Fruit fly (Drosophila melanogaster): ENCODE data around the gene Gug.
A peak's percentile ranks its signal among the peaks of the same experiment; 100 is the strongest.

The Gug gene

dm6 chr3L:8441745-8442575 lies 7.8 kb upstream of the Gug start, which contains the start of gene Unr (continued):
- TF ChIP-seq CG2199 (GFP tag; IDR thresholded peaks at IDR 0.05) = no peak; the same call in 2 of the 3 replicates
- TF ChIP-seq CG9437 (GFP tag; optimal IDR thresholded peaks at IDR 0.05) = peak; percentile 58
- peak; percentile 77 for TF ChIP-seq MBD-R2 (GFP tag; IDR thresholded peaks at IDR 0.05)
- peak; percentile 42; the same call in 1 of the 2 replicates for TF ChIP-seq gsb (GFP tag; IDR thresholded peaks at IDR 0.05)
- peak; percentile 29 for TF ChIP-seq CG7928 (GFP tag; optimal IDR thresholded peaks at IDR 0.05)
- TF ChIP-seq Hr51 (GFP tag; optimal IDR thresholded peaks at IDR 0.05) = peak; percentile 77 to 86
- TF ChIP-seq Sox102F (GFP tag; optimal IDR thresholded peaks at IDR 0.05) = peak; percentile 61
- TF ChIP-seq H15 (GFP tag; IDR thresholded peaks at IDR 0.05) = peak; percentile 50; the same call in 1 of the 3 replicates
- TF ChIP-seq CG3838 (GFP tag; optimal IDR thresholded peaks at IDR 0.05) = peak; percentile 68
- TF ChIP-seq Optix (GFP tag; IDR thresholded peaks at IDR 0.05) = no peak; the same call in 1 of the 3 replicates
- no peak for TF ChIP-seq CG16813 (GFP tag; IDR thresholded peaks at IDR 0.05; ENCODE audit: partially characterized antibody)
- TF ChIP-seq CTCF (GFP tag; optimal IDR thresholded peaks at IDR 0.05) = no peak
- peak; percentile 74 for TF ChIP-seq Atf3 (GFP tag; optimal IDR thresholded peaks at IDR 0.05)
- TF ChIP-seq Pdp1 (GFP tag; optimal IDR thresholded peaks at IDR 0.05) = peak; percentile 72 to 75
- peak; percentile 64 for TF ChIP-seq oc (tag; optimal IDR thresholded peaks at IDR 0.05)
- peak; percentile 85 for TF ChIP-seq MESR4 (GFP tag; optimal IDR thresholded peaks at IDR 0.05)
- peak; percentile 83 for TF ChIP-seq CG12155 (GFP tag; optimal IDR thresholded peaks at IDR 0.05)
- peak; percentile 67 for TF ChIP-seq vfl (GFP tag; optimal IDR thresholded peaks at IDR 0.05)
- TF ChIP-seq CG2120 (GFP tag; optimal IDR thresholded peaks at IDR 0.05) = peak; percentile 92
- peak; percentile 63; the same call in 1 of the 2 replicates for TF ChIP-seq Rx (GFP tag; IDR thresholded peaks at IDR 0.05)
- TF ChIP-seq fd96Cb (tag; optimal IDR thresholded peaks at IDR 0.05) = peak; percentile 43
- no peak for TF ChIP-seq Hand (GFP tag; optimal IDR thresholded peaks at IDR 0.05)
- TF ChIP-seq Bgb (GFP tag; IDR thresholded peaks at IDR 0.05; ENCODE audit: partially characterized antibody) = no peak
- peak; percentile 33 for TF ChIP-seq MTF-1 (GFP tag; optimal IDR thresholded peaks at IDR 0.05; ENCODE audit: borderline replicate concordance)
- TF ChIP-seq Xbp1 (GFP tag; optimal IDR thresholded peaks at IDR 0.05) = peak; percentile 87
- peak; percentile 88 for TF ChIP-seq bab2 (GFP tag; optimal IDR thresholded peaks at IDR 0.05)
- peak; percentile 81; the same call in 1 of the 2 replicates for TF ChIP-seq ranshi (GFP tag; IDR thresholded peaks at IDR 0.05)
- peak; percentile 30 for TF ChIP-seq zen (tag; optimal IDR thresholded peaks at IDR 0.05)
- TF ChIP-seq CG6765 (GFP tag; optimal IDR thresholded peaks at IDR 0.05) = peak; percentile 65
- no peak for TF ChIP-seq Dfd (GFP tag; optimal IDR thresholded peaks at IDR 0.05)
- peak; percentile 70 for TF ChIP-seq CG8924 (tag; optimal IDR thresholded peaks at IDR 0.05)
- TF ChIP-seq C15 (GFP tag; IDR thresholded peaks at IDR 0.05) = peak; percentile 64; the same call in 2 of the 3 replicates
- peak; percentile 48 for TF ChIP-seq cato (GFP tag; optimal IDR thresholded peaks at IDR 0.05; ENCODE audit: borderline replicate concordance)
- TF ChIP-seq ase (GFP tag; IDR thresholded peaks at IDR 0.05) = peak; percentile 78; the same call in 2 of the 3 replicates
- peak; percentile 24 for TF ChIP-seq CG1529 (GFP tag; optimal IDR thresholded peaks at IDR 0.05)
- peak; percentile 70 for TF ChIP-seq CG9876 (GFP tag; optimal IDR thresholded peaks at IDR 0.05)
- no peak for TF ChIP-seq gfzf (GFP tag; optimal IDR thresholded peaks at IDR 0.05)
- TF ChIP-seq Chrac-16 (GFP tag; optimal IDR thresholded peaks at IDR 0.05) = peak; percentile 82
- TF ChIP-seq CrebB (tag; optimal IDR thresholded peaks at IDR 0.05) = peak; percentile 52
- peak; percentile 18 for TF ChIP-seq Vsx1 (GFP tag; optimal IDR thresholded peaks at IDR 0.05)
- peak; percentile 32 for TF ChIP-seq CG6254 (GFP tag; optimal IDR thresholded peaks at IDR 0.05)
- peak; percentile 79 for TF ChIP-seq CG15269 (tag; optimal IDR thresholded peaks at IDR 0.05)
- TF ChIP-seq CG3726 (GFP tag; IDR thresholded peaks at IDR 0.05) = no peak
- peak; percentile 75 for TF ChIP-seq CG17912 (GFP tag; optimal IDR thresholded peaks at IDR 0.05)
- TF ChIP-seq CG13775 (GFP tag; optimal IDR thresholded peaks at IDR 0.05) = peak; percentile 67
- peak; percentile 63 for TF ChIP-seq trem (tag; optimal IDR thresholded peaks at IDR 0.05)
- peak; percentile 81 for TF ChIP-seq CG7839 (tag; optimal IDR thresholded peaks at IDR 0.05)
- TF ChIP-seq CG4404 (GFP tag; IDR thresholded peaks at IDR 0.05) = no peak

All from whole organism, embryonic.